Worm (Caenorhabditis elegans): ENCODE data around the gene str-43.

Gene str-43

DNA sequence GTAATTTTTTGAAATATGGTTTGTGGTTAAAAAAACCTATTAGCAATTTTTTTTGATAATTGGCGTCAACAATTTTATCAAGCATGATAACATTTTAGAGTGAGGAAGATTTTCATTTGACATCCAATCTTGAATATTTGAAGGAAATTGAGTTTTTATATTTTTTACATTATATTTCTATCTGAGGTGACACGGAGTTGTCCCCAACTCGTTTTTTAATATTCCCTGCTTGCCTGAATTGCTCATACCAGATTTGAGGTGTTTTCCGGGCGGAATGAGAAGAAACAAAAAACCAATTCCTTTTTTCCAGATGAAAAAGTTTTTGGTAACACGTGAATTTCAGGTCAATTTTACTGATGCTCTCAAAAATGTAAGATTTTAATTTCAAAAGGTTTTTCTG lies 32.4 kb downstream of the str-43 start, which contains the start of gene Y6E2A.7:
TSS of gene Y6E2A.7 (plus strand) at position 301 of the 400 bp plus-strand sequence.
- TF ChIP-seq scrt-1 (GFP tag; IDR thresholded peaks at IDR 0.05) (no peak), ets-7 (tag; optimal IDR thresholded peaks at IDR 0.05) (no peak), hnd-1 (tag; optimal IDR thresholded peaks at IDR 0.05) (no peak), hmbx-1 (tag; optimal IDR thresholded peaks at IDR 0.05) (no peak), pes-1 (GFP tag; IDR thresholded peaks at IDR 0.05) (no peak), sea-1 (GFP tag; conservative IDR thresholded peaks at IDR 0.05) (no peak), flt-1 (GFP tag; IDR thresholded peaks at IDR 0.05) (no peak), aly-1 (tag; optimal IDR thresholded peaks at IDR 0.05) (no peak), B0310.2 (tag; optimal IDR thresholded peaks at IDR 0.05) (no peak), tra-4 (tag; optimal IDR thresholded peaks at IDR 0.05) (no peak), ceh-13 (GFP tag; optimal IDR thresholded peaks at IDR 0.05) (no peak), ceh-36 (tag; optimal IDR thresholded peaks at IDR 0.05) (no peak), hmg-4 (GFP tag; optimal IDR thresholded peaks at IDR 0.05) (no peak), tbx-37 (GFP tag; conservative IDR thresholded peaks at IDR 0.05) (no peak), ama-1 (optimal IDR thresholded peaks at IDR 0.05) (no peak), tbx-11 (GFP tag; IDR thresholded peaks at IDR 0.05) (no peak), F13C5.2 (tag; optimal IDR thresholded peaks at IDR 0.05) (no peak)

ce11 chrV:15718562-15718961 lies 33.4 kb downstream of the str-43 start, which contains the start of gene Y6E2A.5:
Gene Y6E2A.5, minus strand, starts transcription at chrV:15718662.
- TF ChIP-seq pes-1 (GFP tag; IDR thresholded peaks at IDR 0.05) (no peak), ets-7 (tag; optimal IDR thresholded peaks at IDR 0.05) (no peak), sea-1 (GFP tag; conservative IDR thresholded peaks at IDR 0.05) (no peak)

ce11 chrV:15716679-15717078 lies 35.3 kb downstream of the str-43 start, which contains the start of gene Y6E2A.4:
Gene Y6E2A.4, minus strand, starts transcription at chrV:15716779.
- TF ChIP-seq hmbx-1 (tag; optimal IDR thresholded peaks at IDR 0.05): no peak

DNA sequence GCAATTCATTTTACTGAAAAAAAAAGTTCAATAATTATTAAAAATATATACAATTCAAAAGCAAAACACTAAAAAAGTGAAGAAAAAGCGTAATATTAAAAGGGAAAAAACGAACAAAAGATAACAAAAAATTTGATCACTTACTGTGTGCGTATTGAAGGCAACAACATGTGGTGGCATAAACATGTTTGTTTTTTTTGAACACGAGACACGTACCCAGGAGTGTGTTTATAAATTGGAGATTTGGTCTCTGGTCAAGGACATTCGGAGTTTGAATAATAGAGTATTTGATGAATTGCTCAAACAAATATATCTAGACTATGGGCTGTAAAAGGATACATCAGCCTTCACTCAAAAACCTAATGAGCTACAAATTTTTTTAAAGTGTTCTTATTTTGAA lies 36.3 kb downstream of the str-43 start:
- TF ChIP-seq B0310.2 (tag; optimal IDR thresholded peaks at IDR 0.05) (no peak), sea-1 (GFP tag; conservative IDR thresholded peaks at IDR 0.05) (no peak), ama-1 (optimal IDR thresholded peaks at IDR 0.05) (no peak), tra-4 (tag; optimal IDR thresholded peaks at IDR 0.05) (no peak), hnd-1 (tag; optimal IDR thresholded peaks at IDR 0.05) (no peak), pes-1 (GFP tag; IDR thresholded peaks at IDR 0.05) (no peak), hmbx-1 (tag; optimal IDR thresholded peaks at IDR 0.05) (no peak), tbx-11 (GFP tag; IDR thresholded peaks at IDR 0.05) (no peak), ets-7 (tag; optimal IDR thresholded peaks at IDR 0.05) (no peak), F13C5.2 (tag; optimal IDR thresholded peaks at IDR 0.05) (no peak), scrt-1 (GFP tag; IDR thresholded peaks at IDR 0.05) (no peak), flt-1 (GFP tag; IDR thresholded peaks at IDR 0.05) (no peak), tbx-37 (GFP tag; conservative IDR thresholded peaks at IDR 0.05) (no peak), hmg-4 (GFP tag; optimal IDR thresholded peaks at IDR 0.05) (no peak), aly-1 (tag; optimal IDR thresholded peaks at IDR 0.05) (no peak), ceh-36 (tag; optimal IDR thresholded peaks at IDR 0.05) (no peak)

DNA sequence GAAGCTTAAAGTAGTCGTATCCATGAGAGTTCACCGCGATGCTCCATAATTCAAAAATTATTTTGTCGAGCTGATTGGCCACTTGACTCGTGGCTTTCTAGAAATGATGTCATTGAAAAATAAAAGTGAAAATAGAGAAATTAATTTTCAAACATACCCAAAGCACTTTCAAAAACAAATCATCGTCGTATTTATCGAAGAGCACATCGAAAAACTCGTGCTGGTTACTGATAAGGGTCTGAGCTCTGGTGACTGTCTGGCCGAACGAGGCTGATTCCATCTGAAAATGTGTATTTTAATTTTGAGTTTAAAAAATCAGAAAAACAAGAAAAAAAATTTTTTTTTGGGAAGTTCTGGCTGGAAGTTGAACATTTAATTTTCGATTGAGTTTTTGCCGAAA lies 39.6 kb downstream of the str-43 start:
- TF ChIP-seq hmbx-1 (tag; optimal IDR thresholded peaks at IDR 0.05) (no peak), ceh-13 (GFP tag; optimal IDR thresholded peaks at IDR 0.05) (no peak), tbx-37 (GFP tag; conservative IDR thresholded peaks at IDR 0.05) (no peak), hmg-4 (GFP tag; optimal IDR thresholded peaks at IDR 0.05) (no peak), F13C5.2 (tag; optimal IDR thresholded peaks at IDR 0.05) (no peak), ama-1 (optimal IDR thresholded peaks at IDR 0.05) (no peak), flt-1 (GFP tag; IDR thresholded peaks at IDR 0.05) (no peak), tra-4 (tag; optimal IDR thresholded peaks at IDR 0.05) (no peak), ceh-36 (tag; optimal IDR thresholded peaks at IDR 0.05) (no peak), ets-7 (tag; optimal IDR thresholded peaks at IDR 0.05) (no peak), scrt-1 (GFP tag; IDR thresholded peaks at IDR 0.05) (no peak), B0310.2 (tag; optimal IDR thresholded peaks at IDR 0.05) (no peak), aly-1 (tag; optimal IDR thresholded peaks at IDR 0.05) (no peak), tbx-11 (GFP tag; IDR thresholded peaks at IDR 0.05) (no peak), pes-1 (GFP tag; IDR thresholded peaks at IDR 0.05) (no peak), sea-1 (GFP tag; conservative IDR thresholded peaks at IDR 0.05) (no peak), hnd-1 (tag; optimal IDR thresholded peaks at IDR 0.05) (no peak)

DNA sequence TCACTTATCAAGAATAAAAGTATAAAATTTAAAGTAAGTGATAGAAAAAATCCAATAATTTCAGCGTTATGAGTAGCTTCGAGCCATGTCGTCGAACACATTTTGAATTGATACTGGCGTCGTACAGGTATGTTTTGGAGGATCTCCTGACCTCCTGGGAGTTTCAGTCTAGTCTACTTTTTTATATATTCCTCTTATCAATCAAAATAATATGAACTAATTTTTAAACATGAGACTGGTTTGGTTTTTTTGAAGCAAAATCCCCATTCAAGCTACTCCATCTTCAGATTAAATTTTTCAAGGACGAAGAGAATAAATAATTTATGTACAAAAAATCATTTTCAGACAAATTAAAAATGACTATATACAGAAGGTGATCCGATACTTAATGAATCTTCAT lies 40.1 kb downstream of the str-43 start, which contains the start of gene str-101:
TSS of gene str-101 (minus strand) at position 101 of the 400 bp plus-strand sequence.
- TF ChIP-seq scrt-1 (GFP tag; IDR thresholded peaks at IDR 0.05) (no peak), ceh-13 (GFP tag; optimal IDR thresholded peaks at IDR 0.05) (no peak)

DNA sequence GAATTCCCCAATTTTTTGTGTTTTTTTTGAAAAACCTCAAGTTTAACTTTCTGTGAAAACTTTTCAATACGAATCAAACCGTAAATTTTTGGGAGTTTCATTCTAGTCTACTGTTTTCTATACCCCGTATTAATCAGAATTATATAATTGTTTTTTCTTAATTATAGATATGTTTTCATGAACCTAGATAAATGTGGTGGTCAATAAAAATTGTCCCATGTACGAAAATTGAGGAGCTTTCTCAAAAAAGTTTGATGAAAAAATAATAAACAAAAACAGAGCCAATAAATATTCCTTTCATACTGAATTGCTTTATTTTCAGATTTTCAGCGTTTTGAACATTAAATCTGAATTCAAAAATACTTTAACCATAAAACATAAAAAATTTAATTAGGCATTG lies 41.5 kb downstream of the str-43 start, which contains the start of gene Y6E2A.1:
TSS of gene Y6E2A.1 (minus strand) at position 101 of the 400 bp plus-strand sequence.
- TF ChIP-seq F13C5.2 (tag; optimal IDR thresholded peaks at IDR 0.05) (no peak), sea-1 (GFP tag; conservative IDR thresholded peaks at IDR 0.05) (no peak)

DNA sequence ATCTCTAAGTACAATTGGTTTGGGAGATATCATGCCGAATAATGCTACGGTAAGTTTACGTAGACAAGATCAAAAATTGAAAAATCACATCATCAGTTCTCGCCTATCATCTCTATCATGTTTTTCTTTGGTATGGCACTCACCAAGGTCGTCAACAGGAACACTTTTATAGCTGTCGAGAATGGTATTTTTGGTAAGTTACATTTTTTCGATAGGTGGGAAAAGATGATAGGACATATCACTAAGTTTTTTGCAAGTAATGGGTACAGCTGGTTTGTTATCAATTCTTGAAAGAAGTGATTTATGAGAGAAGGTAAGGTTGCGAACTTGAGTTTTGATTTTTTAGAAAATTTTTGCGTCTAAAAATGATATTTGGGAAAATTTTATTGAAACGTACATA lies 44.0 kb downstream of the str-43 start:
- TF ChIP-seq flt-1 (GFP tag; IDR thresholded peaks at IDR 0.05) (no peak), tra-4 (tag; optimal IDR thresholded peaks at IDR 0.05) (no peak), ceh-13 (GFP tag; optimal IDR thresholded peaks at IDR 0.05) (no peak), ama-1 (optimal IDR thresholded peaks at IDR 0.05) (no peak), tbx-11 (GFP tag; IDR thresholded peaks at IDR 0.05) (no peak), scrt-1 (GFP tag; IDR thresholded peaks at IDR 0.05) (no peak), hmbx-1 (tag; optimal IDR thresholded peaks at IDR 0.05) (no peak), pes-1 (GFP tag; IDR thresholded peaks at IDR 0.05) (no peak), aly-1 (tag; optimal IDR thresholded peaks at IDR 0.05) (no peak), F13C5.2 (tag; optimal IDR thresholded peaks at IDR 0.05) (no peak), ceh-36 (tag; optimal IDR thresholded peaks at IDR 0.05) (no peak), sea-1 (GFP tag; conservative IDR thresholded peaks at IDR 0.05) (no peak), hmg-4 (GFP tag; optimal IDR thresholded peaks at IDR 0.05) (no peak), tbx-37 (GFP tag; conservative IDR thresholded peaks at IDR 0.05) (no peak), ets-7 (tag; optimal IDR thresholded peaks at IDR 0.05) (no peak), hnd-1 (tag; optimal IDR thresholded peaks at IDR 0.05) (no peak), B0310.2 (tag; optimal IDR thresholded peaks at IDR 0.05) (no peak)

All from whole organism, early embryonic.